Worm (Caenorhabditis elegans): ENCODE measurements around the gene F54F2.7.
A peak's percentile ranks its signal among the peaks of the same experiment; 100 is the strongest.

The F54F2.7 gene

DNA sequence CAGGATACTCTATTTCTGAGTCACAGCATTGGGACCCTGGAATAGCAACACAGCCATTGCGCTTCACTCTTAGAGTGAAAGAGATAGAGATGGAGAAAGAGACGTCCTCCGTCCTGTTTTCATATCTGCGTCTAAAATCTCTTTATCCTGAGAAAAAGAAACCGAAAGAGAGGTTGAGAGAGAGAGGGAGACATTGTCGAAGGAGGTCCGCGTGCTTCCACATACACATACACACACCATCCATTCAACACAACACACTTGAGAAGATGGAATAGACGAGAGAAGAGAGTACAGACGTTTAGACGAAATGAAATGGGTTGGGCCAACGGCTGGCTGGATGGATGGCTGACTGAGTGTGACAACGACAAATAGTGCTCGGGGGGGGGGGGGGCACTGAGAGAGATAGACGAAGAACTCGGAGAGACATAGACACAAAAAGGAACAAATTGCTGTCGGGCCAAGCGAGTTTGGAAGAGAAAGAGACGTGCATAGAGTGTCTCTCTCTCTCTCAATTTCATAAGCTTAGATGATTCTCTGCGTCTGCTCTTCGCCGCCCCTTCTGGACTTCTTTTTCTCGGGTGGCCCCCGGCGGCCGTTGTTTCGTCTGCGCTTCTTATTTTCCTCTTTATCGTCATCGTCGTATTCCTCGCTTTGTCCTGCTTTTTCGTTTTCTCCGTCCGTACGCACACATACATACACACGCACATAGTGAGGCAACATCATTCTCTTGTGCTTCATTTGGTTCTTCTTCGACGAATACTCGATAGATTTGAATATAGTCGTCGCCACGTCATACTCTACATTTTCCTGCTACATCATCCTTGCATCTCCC is 7.0 kb downstream of the F54F2.7 start, which contains the start of gene F54F2.6:
F54F2.6 (minus strand) TSS at position 738 of the 832 bp plus-strand sequence.
- TF ChIP-seq hmg-4 (GFP tag; optimal IDR thresholded peaks at IDR 0.05) (peak; percentile 63), pes-1 (GFP tag; IDR thresholded peaks at IDR 0.05) (0 out of 2 replicates have a peak, but pooled peaks have one; percentile 48), sea-1 (GFP tag; conservative IDR thresholded peaks at IDR 0.05) (no peak), B0310.2 (tag; optimal IDR thresholded peaks at IDR 0.05) (peak; percentile 14), flt-1 (GFP tag; IDR thresholded peaks at IDR 0.05) (peak; percentile 0), F13C5.2 (tag; optimal IDR thresholded peaks at IDR 0.05) (peak; percentile 0)

ce11 chrIII:8797211-8797733 is 9.9 kb downstream of the F54F2.7 start:
- TF ChIP-seq hnd-1 (tag; optimal IDR thresholded peaks at IDR 0.05) (no peak), hmg-4 (GFP tag; optimal IDR thresholded peaks at IDR 0.05) (peak; percentile 57), ets-7 (tag; optimal IDR thresholded peaks at IDR 0.05) (no peak)

DNA sequence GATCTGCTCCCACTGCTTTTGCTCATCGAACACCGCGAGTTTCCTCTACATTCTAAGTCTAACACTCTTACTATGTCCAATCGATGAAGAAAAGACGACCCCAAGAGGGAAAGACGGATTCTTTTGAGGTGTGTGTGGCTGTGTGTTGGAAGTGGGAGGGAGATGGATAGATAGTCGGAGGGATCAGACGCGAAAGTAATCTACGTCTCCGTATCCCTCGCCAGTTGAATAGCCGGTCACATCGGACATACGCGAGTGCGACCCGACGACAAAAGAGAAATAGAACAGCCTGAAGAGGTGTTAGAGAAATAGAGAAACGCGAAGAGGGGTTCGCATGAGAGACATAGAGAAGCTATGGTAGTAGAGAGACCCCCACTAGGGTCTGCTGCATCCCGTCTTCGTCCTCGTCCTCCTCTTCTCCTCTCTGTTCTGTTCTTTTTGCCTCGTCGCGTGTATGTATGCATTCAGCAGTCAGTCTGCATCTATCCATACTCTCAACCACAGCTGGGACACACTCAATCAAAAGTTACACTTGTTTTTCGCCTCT is 11.5 kb downstream of the F54F2.7 start:
- TF ChIP-seq ceh-13 (GFP tag; optimal IDR thresholded peaks at IDR 0.05) (no peak), B0310.2 (tag; optimal IDR thresholded peaks at IDR 0.05) (peak; percentile 60), hmg-4 (GFP tag; optimal IDR thresholded peaks at IDR 0.05) (peak; percentile 77), ets-7 (tag; optimal IDR thresholded peaks at IDR 0.05) (no peak), hnd-1 (tag; optimal IDR thresholded peaks at IDR 0.05) (no peak), flt-1 (GFP tag; IDR thresholded peaks at IDR 0.05) (no peak; the same call in 1 of the 2 replicates), scrt-1 (GFP tag; IDR thresholded peaks at IDR 0.05) (no peak), F13C5.2 (tag; optimal IDR thresholded peaks at IDR 0.05) (peak; percentile 9), tbx-37 (GFP tag; conservative IDR thresholded peaks at IDR 0.05) (no peak), tra-4 (tag; optimal IDR thresholded peaks at IDR 0.05) (no peak), pes-1 (GFP tag; IDR thresholded peaks at IDR 0.05) (no peak), tbx-11 (GFP tag; IDR thresholded peaks at IDR 0.05) (no peak), aly-1 (tag; optimal IDR thresholded peaks at IDR 0.05) (no peak), hmbx-1 (tag; optimal IDR thresholded peaks at IDR 0.05) (no peak), sea-1 (GFP tag; conservative IDR thresholded peaks at IDR 0.05) (no peak), ama-1 (optimal IDR thresholded peaks at IDR 0.05) (no peak), ceh-36 (tag; optimal IDR thresholded peaks at IDR 0.05) (peak; percentile 4)

DNA sequence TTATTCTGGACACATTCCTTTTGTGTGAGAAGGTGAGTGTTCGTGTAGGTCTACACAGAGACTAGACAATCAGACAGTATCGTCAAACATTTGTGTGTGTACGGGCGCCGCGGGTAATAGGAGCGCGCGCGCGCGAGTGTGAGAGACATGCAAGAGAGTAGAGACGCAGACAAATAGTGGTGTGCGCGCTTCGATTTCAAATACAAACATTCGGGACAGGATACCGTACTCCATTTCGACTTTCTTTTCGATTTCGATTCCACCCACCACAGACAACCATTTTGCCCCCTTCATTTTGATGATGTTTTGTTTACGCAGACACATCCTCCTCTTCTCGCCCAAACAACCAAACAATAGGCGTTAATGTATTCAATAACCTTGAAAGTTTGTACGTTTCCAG is 12.4 kb downstream of the F54F2.7 start:
- TF ChIP-seq hmg-4 (GFP tag; optimal IDR thresholded peaks at IDR 0.05) = peak; percentile 15
- TF ChIP-seq tbx-37 (GFP tag; conservative IDR thresholded peaks at IDR 0.05) = no peak

ce11 chrIII:8792251-8792650 is 14.9 kb downstream of the F54F2.7 start, which contains the start of gene ztf-1:
Gene ztf-1, minus strand, starts transcription at chrIII:8792351.
- TF ChIP-seq aly-1 (tag; optimal IDR thresholded peaks at IDR 0.05) = no peak
- TF ChIP-seq hnd-1 (tag; optimal IDR thresholded peaks at IDR 0.05) = no peak
- TF ChIP-seq tbx-37 (GFP tag; conservative IDR thresholded peaks at IDR 0.05) = no peak
- TF ChIP-seq scrt-1 (GFP tag; IDR thresholded peaks at IDR 0.05) = no peak
- no peak for TF ChIP-seq ceh-36 (tag; optimal IDR thresholded peaks at IDR 0.05)
- no peak for TF ChIP-seq tbx-11 (GFP tag; IDR thresholded peaks at IDR 0.05)
- no peak for TF ChIP-seq hmg-4 (GFP tag; optimal IDR thresholded peaks at IDR 0.05)
- TF ChIP-seq hmbx-1 (tag; optimal IDR thresholded peaks at IDR 0.05) = no peak
- no peak for TF ChIP-seq ets-7 (tag; optimal IDR thresholded peaks at IDR 0.05)
- TF ChIP-seq pes-1 (GFP tag; IDR thresholded peaks at IDR 0.05) = no peak
- no peak for TF ChIP-seq B0310.2 (tag; optimal IDR thresholded peaks at IDR 0.05)
- TF ChIP-seq ama-1 (optimal IDR thresholded peaks at IDR 0.05) = no peak
- TF ChIP-seq sea-1 (GFP tag; conservative IDR thresholded peaks at IDR 0.05) = no peak
- TF ChIP-seq F13C5.2 (tag; optimal IDR thresholded peaks at IDR 0.05) = no peak
- TF ChIP-seq ceh-13 (GFP tag; optimal IDR thresholded peaks at IDR 0.05) = no peak
- no peak for TF ChIP-seq flt-1 (GFP tag; IDR thresholded peaks at IDR 0.05)
- no peak for TF ChIP-seq tra-4 (tag; optimal IDR thresholded peaks at IDR 0.05)

ce11 chrIII:8791235-8791634 is 15.9 kb downstream of the F54F2.7 start, which contains the start of the genes zfp-1 and F54F2.14:
Gene zfp-1, plus strand, starts transcription at chrIII:8791535.
Gene F54F2.14, plus strand, starts transcription at chrIII:8791546.
- TF ChIP-seq hmbx-1 (tag; optimal IDR thresholded peaks at IDR 0.05) (no peak), ceh-36 (tag; optimal IDR thresholded peaks at IDR 0.05) (no peak), hmg-4 (GFP tag; optimal IDR thresholded peaks at IDR 0.05) (no peak), F13C5.2 (tag; optimal IDR thresholded peaks at IDR 0.05) (no peak), B0310.2 (tag; optimal IDR thresholded peaks at IDR 0.05) (no peak), ama-1 (optimal IDR thresholded peaks at IDR 0.05) (no peak), pes-1 (GFP tag; IDR thresholded peaks at IDR 0.05) (no peak), hnd-1 (tag; optimal IDR thresholded peaks at IDR 0.05) (no peak), tbx-11 (GFP tag; IDR thresholded peaks at IDR 0.05) (no peak), tbx-37 (GFP tag; conservative IDR thresholded peaks at IDR 0.05) (no peak), sea-1 (GFP tag; conservative IDR thresholded peaks at IDR 0.05) (no peak), tra-4 (tag; optimal IDR thresholded peaks at IDR 0.05) (no peak), aly-1 (tag; optimal IDR thresholded peaks at IDR 0.05) (no peak), flt-1 (GFP tag; IDR thresholded peaks at IDR 0.05) (no peak), ets-7 (tag; optimal IDR thresholded peaks at IDR 0.05) (no peak)

DNA sequence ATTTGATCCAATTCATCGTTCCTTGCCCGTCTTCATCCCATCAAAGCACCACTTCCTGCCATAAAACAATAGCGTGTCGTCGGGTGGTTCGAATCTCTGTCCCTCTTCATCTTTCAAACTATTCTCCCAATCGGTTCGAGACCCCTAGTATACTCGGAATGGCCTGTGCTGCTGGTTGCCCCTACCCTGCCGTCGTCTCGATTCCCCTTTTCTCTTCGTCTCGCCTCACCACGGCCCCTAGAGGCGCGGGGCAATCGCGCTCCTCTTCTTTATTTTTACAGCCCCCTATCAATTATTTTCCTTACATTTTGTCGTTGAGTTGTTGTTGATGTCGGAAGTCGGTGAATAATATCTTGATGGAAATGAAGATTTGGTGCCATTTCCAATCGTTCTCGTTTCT is 18.5 kb downstream of the F54F2.7 start:
- TF ChIP-seq ets-7 (tag; optimal IDR thresholded peaks at IDR 0.05) (no peak), flt-1 (GFP tag; IDR thresholded peaks at IDR 0.05) (no peak), aly-1 (tag; optimal IDR thresholded peaks at IDR 0.05) (no peak), ama-1 (optimal IDR thresholded peaks at IDR 0.05) (no peak), scrt-1 (GFP tag; IDR thresholded peaks at IDR 0.05) (no peak), ceh-13 (GFP tag; optimal IDR thresholded peaks at IDR 0.05) (no peak), hmbx-1 (tag; optimal IDR thresholded peaks at IDR 0.05) (no peak), hmg-4 (GFP tag; optimal IDR thresholded peaks at IDR 0.05) (no peak)

Measured in whole organism, early embryonic.